Worm (Caenorhabditis elegans): ENCODE results near the gene catp-8.
A peak's percentile ranks its signal among the peaks of the same experiment; 100 is the strongest.

The catp-8 gene

DNA sequence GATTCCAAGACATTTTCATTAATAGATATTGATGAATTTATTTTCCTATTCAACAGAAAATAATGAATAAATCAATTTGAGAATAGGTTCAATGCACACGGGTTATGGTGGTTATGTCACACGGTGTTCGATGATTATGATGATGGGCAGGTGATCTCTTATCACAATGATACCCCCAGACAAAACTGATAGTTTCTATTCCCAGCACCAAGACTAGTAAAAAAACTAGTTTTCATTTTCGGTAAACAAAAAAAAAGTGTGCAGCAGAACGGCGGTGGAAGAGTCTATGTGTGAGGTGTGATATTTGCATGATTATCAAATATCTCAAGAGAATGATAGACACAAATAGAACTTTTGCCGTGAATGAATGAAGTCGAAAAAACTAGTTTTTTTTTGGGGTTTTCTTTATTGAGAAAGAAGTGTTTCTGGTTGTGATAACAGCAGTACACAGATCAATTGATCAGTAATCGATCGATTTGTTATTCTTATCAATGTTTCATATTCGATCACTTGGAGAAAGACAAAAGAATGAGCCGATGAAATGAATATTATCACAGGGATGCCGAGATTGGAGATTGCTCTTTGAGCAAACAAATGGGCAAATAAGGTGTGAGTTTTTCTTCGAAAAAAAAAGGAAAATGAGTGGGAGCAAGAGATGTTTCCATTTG, 9.0 kb upstream of the catp-8 start:
- TF ChIP-seq egl-44 (GFP tag; IDR thresholded peaks at IDR 0.05) (no peak), efl-1 (GFP tag; optimal IDR thresholded peaks at IDR 0.05) (no peak), Y79H2A.3 (GFP tag; conservative IDR thresholded peaks at IDR 0.05) (no peak), atf-7 (tag; optimal IDR thresholded peaks at IDR 0.05) (no peak), F52B5.7 (tag; optimal IDR thresholded peaks at IDR 0.05) (no peak), madf-3 (GFP tag; IDR thresholded peaks at IDR 0.05) (no peak), snpc-1.1 (tag; optimal IDR thresholded peaks at IDR 0.05; ENCODE audit: insufficient read depth) (no peak), nhr-80 (tag; optimal IDR thresholded peaks at IDR 0.05) (peak; percentile 58), chd-7 (tag; optimal IDR thresholded peaks at IDR 0.05) (no peak), dpff-1 (tag; optimal IDR thresholded peaks at IDR 0.05) (no peak), ekl-4 (GFP tag; IDR thresholded peaks at IDR 0.05) (no peak), B0336.3 (GFP tag; IDR thresholded peaks at IDR 0.05) (0 out of 2 replicates have a peak, but pooled peaks have one; percentile 27), Y67H2A.10 (GFP tag; conservative IDR thresholded peaks at IDR 0.05) (no peak), aptf-3 (GFP tag; IDR thresholded peaks at IDR 0.05) (no peak), snpc-3.4 (tag; optimal IDR thresholded peaks at IDR 0.05) (no peak), cebp-1 (GFP tag; IDR thresholded peaks at IDR 0.05) (no peak), cebp-1 (tag; optimal IDR thresholded peaks at IDR 0.05) (peak; percentile 42)

DNA sequence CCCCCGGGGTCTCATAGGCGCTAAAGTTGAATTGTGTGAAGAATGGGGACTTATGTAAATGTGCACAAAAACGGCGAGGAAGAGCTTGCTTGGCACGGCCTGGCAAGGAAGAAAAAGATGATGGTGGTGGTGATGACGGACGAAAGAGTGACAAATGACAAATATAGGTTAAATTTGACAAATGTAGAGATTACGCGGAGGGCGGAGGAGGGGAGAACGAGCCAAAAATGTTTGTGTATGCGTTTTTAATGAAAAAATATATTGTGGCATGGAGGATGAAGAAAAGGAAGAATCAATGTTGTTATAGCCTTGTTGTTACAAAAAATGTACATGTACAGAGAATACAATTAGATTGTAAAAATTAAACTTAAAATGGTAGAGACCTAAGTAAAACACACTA, 7.8 kb upstream of the catp-8 start:
- TF ChIP-seq madf-10 (tag; optimal IDR thresholded peaks at IDR 0.05) (no peak), hsf-1 (GFP tag; IDR thresholded peaks at IDR 0.05) (no peak), unc-62 (GFP tag; optimal IDR thresholded peaks at IDR 0.05) (no peak), Y79H2A.3 (GFP tag; conservative IDR thresholded peaks at IDR 0.05) (no peak), zfh-2 (GFP tag; conservative IDR thresholded peaks at IDR 0.05) (no peak), Y53G8AR.9 (GFP tag; conservative IDR thresholded peaks at IDR 0.05) (no peak), B0336.3 (GFP tag; IDR thresholded peaks at IDR 0.05) (no peak), aptf-2 (GFP tag; conservative IDR thresholded peaks at IDR 0.05) (no peak), nhr-120 (GFP tag; IDR thresholded peaks at IDR 0.05) (no peak), F10E7.11 (tag; optimal IDR thresholded peaks at IDR 0.05) (no peak), rcor-1 (GFP tag; IDR thresholded peaks at IDR 0.05) (no peak), attf-3 (GFP tag; conservative IDR thresholded peaks at IDR 0.05) (no peak), snpc-1.3 (tag; optimal IDR thresholded peaks at IDR 0.05; ENCODE audit: insufficient read depth) (no peak), pbrm-1 (GFP tag; IDR thresholded peaks at IDR 0.05) (no peak)

DNA sequence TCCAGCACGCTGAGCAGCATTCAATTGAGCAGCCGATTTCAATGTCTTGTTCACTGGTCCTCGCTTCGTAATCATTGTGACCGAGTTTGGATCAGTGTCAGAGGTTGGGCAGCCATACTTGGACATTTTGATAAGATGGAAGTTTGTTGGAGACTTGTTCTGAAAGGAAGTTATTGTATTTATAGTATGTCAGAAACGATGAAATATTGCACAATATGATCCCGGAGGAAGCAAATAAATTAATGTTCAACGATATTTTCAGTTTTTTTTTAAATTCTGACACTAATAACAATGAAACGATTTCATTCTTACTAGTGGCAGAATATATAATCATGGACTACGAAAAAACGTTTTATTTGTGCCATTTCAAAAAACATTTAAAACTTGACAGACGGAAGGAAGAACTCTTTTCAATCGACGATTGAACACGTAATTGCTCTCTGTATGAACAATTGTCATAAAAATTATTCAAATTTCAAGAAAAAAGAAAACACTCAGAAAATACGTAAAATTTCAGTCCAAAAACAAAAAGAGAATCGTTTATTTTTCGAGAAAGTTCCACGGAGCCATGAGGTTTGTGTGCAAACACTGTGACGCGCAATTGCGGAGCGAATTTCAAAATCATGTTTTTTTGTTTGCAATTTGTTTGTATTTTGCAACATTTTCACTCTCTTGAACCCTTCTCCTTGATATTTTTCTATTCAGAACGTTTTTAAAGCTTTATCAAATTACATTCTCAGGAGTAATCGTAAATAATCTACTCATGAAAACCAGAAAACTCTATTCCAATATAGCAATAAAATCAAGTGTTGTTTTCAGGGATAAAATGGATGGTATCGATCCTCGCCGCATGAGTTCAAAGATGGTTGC, 1.2 kb upstream of the catp-8 start, which contains the start of the genes mbf-1 and nse-4:
mbf-1 (minus strand) TSS at position 343 of the 870 bp plus-strand sequence.
nse-4 (plus strand) TSS at position 820 of the 870 bp plus-strand sequence.
- no peak for TF ChIP-seq ztf-25 (GFP tag; IDR thresholded peaks at IDR 0.05)
- TF ChIP-seq F23B12.7 (tag; optimal IDR thresholded peaks at IDR 0.05; ENCODE audit: insufficient read depth) = peak; percentile 69
- no peak for TF ChIP-seq ZK185.1 (tag; optimal IDR thresholded peaks at IDR 0.05; ENCODE audit: poor library complexity, severe bottlenecking)
- TF ChIP-seq F10E7.11 (tag; optimal IDR thresholded peaks at IDR 0.05) = no peak
- TF ChIP-seq ets-4 (GFP tag; optimal IDR thresholded peaks at IDR 0.05) = no peak
- no peak for TF ChIP-seq ceh-91 (GFP tag; IDR thresholded peaks at IDR 0.05)
- TF ChIP-seq unc-130 (GFP tag; optimal IDR thresholded peaks at IDR 0.05) = no peak
- peak; percentile 37; the same call in 1 of the 2 replicates for TF ChIP-seq hmg-1.2 (GFP tag; IDR thresholded peaks at IDR 0.05)
- no peak for TF ChIP-seq C17E4.6 (GFP tag; IDR thresholded peaks at IDR 0.05)
- TF ChIP-seq pbrm-1 (GFP tag; IDR thresholded peaks at IDR 0.05) = peak; percentile 53; the same call in 1 of the 2 replicates
- no peak for TF ChIP-seq egrh-3 (GFP tag; IDR thresholded peaks at IDR 0.05)
- no peak for TF ChIP-seq attf-6 (GFP tag; IDR thresholded peaks at IDR 0.05)
- peak; percentile 12 for TF ChIP-seq snpc-4 (GFP tag; optimal IDR thresholded peaks at IDR 0.05)
- TF ChIP-seq snpc-4 (tag; optimal IDR thresholded peaks at IDR 0.05) = peak in 3 of 4 experiments; percentile 1 to 42 (median 30)
- TF ChIP-seq sdz-38 (tag; optimal IDR thresholded peaks at IDR 0.05) = no peak
- TF ChIP-seq lin-54 (GFP tag; optimal IDR thresholded peaks at IDR 0.05) = peak; percentile 73
- TF ChIP-seq mxl-1 (tag; optimal IDR thresholded peaks at IDR 0.05) = no peak
- TF ChIP-seq ceh-58 (GFP tag; IDR thresholded peaks at IDR 0.05) = no peak

Measured in whole organism, young adult.